Worm (Caenorhabditis elegans) whole organism, L3 larva: ENCODE data around the gene Y39G8B.13.

Experiments
- R02D3.7 ChIP-seq: fragments of 150-350 bp; optimal IDR thresholded peaks from 2 replicates; lab custom pipeline; 2014; ENCODE audit warnings: missing biosample characterization, missing genetic modification characterization
- ama-1 ChIP-seq: fragments of 150-350 bp; optimal IDR thresholded peaks from 2 replicates; lab custom pipeline; 2018
- ceh-82 ChIP-seq: fragments of 150-350 bp; optimal IDR thresholded peaks from 2 replicates; lab custom pipeline; 2014; ENCODE audit warnings: missing biosample characterization, missing genetic modification characterization
- elt-1 ChIP-seq: fragments of 150-350 bp; optimal IDR thresholded peaks from 2 replicates; lab custom pipeline; 2014; ENCODE audit warnings: missing biosample characterization, missing genetic modification characterization
- fkh-10 ChIP-seq: sonication (generic microtip); optimal IDR thresholded peaks from 2 replicates; lab custom pipeline; 2017; ENCODE audit warnings: missing biosample characterization, missing genetic modification reagents, missing genetic modification characterization
- nhr-11 ChIP-seq: fragments of 150-350 bp; optimal IDR thresholded peaks from 2 replicates; lab custom pipeline; 2014; ENCODE audit warnings: missing biosample characterization, missing genetic modification characterization
- nhr-23 ChIP-seq: fragments of 150-350 bp; optimal IDR thresholded peaks from 2 replicates; lab custom pipeline; 2014; ENCODE audit warnings: missing biosample characterization, missing genetic modification reagents, missing genetic modification characterization
- nhr-77 ChIP-seq: fragments of 150-350 bp; optimal IDR thresholded peaks from 2 replicates; lab custom pipeline; 2014; ENCODE audit warnings: missing biosample characterization, missing genetic modification characterization
- pha-4 ChIP-seq: fragments of 150-350 bp; optimal IDR thresholded peaks from 2 replicates; lab custom pipeline; 2014; ENCODE audit warnings: missing biosample characterization, missing genetic modification reagents, missing genetic modification characterization
- snpc-4 ChIP-seq: fragments of 150-350 bp; optimal IDR thresholded peaks from 2 replicates; lab custom pipeline; 2014; ENCODE audit warnings: missing biosample characterization, missing genetic modification characterization
- unc-62 ChIP-seq: fragments of 150-350 bp; sonication (generic microtip); optimal IDR thresholded peaks from 4 replicates; lab custom pipeline; 2014; ENCODE audit warnings: missing biosample characterization, missing genetic modification reagents, missing genetic modification characterization
- ztf-11 ChIP-seq: fragments of 150-350 bp; optimal IDR thresholded peaks from 2 replicates; lab custom pipeline; 2014; ENCODE audit warnings: missing biosample characterization, missing genetic modification characterization
- ztf-4 ChIP-seq: fragments of 150-350 bp; optimal IDR thresholded peaks from 2 replicates; lab custom pipeline; 2014; ENCODE audit warnings: missing biosample characterization, missing genetic modification characterization

ce11 chrII:13954077-13954476, 28.8 kb downstream of the Y39G8B.13 start:
- TF ChIP-seq pha-4 (peak; percentile 75), unc-62 (GFP tag; lab: Kevin White, UChicago) (no peak), ztf-4 (tag; lab: Kevin White, UChicago) (no peak), fkh-10 (GFP tag; lab: Kevin White, UChicago) (no peak), ceh-82 (tag; lab: Kevin White, UChicago) (no peak), elt-1 (tag; lab: Kevin White, UChicago) (no peak), nhr-77 (tag; lab: Kevin White, UChicago) (no peak), nhr-11 (tag; lab: Kevin White, UChicago) (no peak), nhr-23 (no peak), ztf-11 (tag; lab: Kevin White, UChicago) (no peak), snpc-4 (tag; lab: Kevin White, UChicago) (peak; percentile 62), ama-1 (lab: Kevin White, UChicago) (no peak), R02D3.7 (no peak)
